Worm (Caenorhabditis elegans) whole organism, L3 larva: ENCODE results near the gene R05G6.3.

Source experiments
- ceh-9 ChIP-seq: sonication (generic microtip); optimal IDR thresholded peaks from 2 replicates; lab custom pipeline; 2018; ENCODE audit warnings: missing biosample characterization, missing genetic modification characterization
- daf-12 ChIP-seq: fragments of 150-350 bp; optimal IDR thresholded peaks from 2 replicates; lab custom pipeline; 2014; ENCODE audit warnings: missing biosample characterization, missing genetic modification reagents, missing genetic modification characterization
- mdl-1 ChIP-seq: fragments of 150-350 bp; optimal IDR thresholded peaks from 2 replicates; lab custom pipeline; 2014; ENCODE audit warnings: missing biosample characterization, missing genetic modification characterization
- nhr-237 ChIP-seq: fragments of 150-350 bp; optimal IDR thresholded peaks from 2 replicates; lab custom pipeline; 2014; ENCODE audit warnings: missing biosample characterization, missing genetic modification characterization
- nhr-25 ChIP-seq: sonication (generic microtip); optimal IDR thresholded peaks from 2 replicates; lab custom pipeline; 2017; ENCODE audit warnings: missing biosample characterization, missing genetic modification characterization
- pha-4 ChIP-seq: fragments of 150-350 bp; optimal IDR thresholded peaks from 2 replicates; lab custom pipeline; 2014; ENCODE audit warnings: missing biosample characterization, missing genetic modification reagents, missing genetic modification characterization
- unc-39 ChIP-seq: sonication (generic microtip); optimal IDR thresholded peaks from 4 replicates; lab custom pipeline; 2017; ENCODE audit warnings: missing biosample characterization, missing genetic modification characterization
- unc-62 ChIP-seq: fragments of 150-350 bp; sonication (generic microtip); optimal IDR thresholded peaks from 4 replicates; lab custom pipeline; 2014; ENCODE audit warnings: missing biosample characterization, missing genetic modification reagents, missing genetic modification characterization
- ztf-11 ChIP-seq: fragments of 150-350 bp; optimal IDR thresholded peaks from 2 replicates; lab custom pipeline; 2014; ENCODE audit warnings: missing biosample characterization, missing genetic modification characterization

ce11 chrIV:7520258-7520657, 3.9 kb downstream of the R05G6.3 start:
- TF ChIP-seq ztf-11 (tag; lab: Kevin White, UChicago) (no peak), mdl-1 (tag; lab: Kevin White, UChicago) (no peak), unc-62 (GFP tag; lab: Kevin White, UChicago) (no peak), ceh-9 (tag; lab: Kevin White, UChicago) (no peak), pha-4 (tag; lab: Kevin White, UChicago) (peak; percentile 50), nhr-237 (no peak), daf-12 (no peak), nhr-25 (tag; lab: Kevin White, UChicago) (no peak), unc-39 (tag; lab: Kevin White, UChicago) (no peak)
